Fruit fly (Drosophila melanogaster) whole organism: ENCODE results near the gene Cog7.

Experiments used
- CG8478 ChIP-seq: fragments of >200 bp; optimal IDR thresholded peaks from 2 replicates; lab custom pipeline; 2018; ENCODE audit warnings: inconsistent platforms
- Dll ChIP-seq: fragments of >200 bp; optimal IDR thresholded peaks from 2 replicates; lab custom pipeline; 2017
- EcR ChIP-seq, 2 experiments: fragments of >200 bp; optimal IDR thresholded peaks; 2 replicates each; lab custom pipeline; 2017; ENCODE audit warnings: missing biosample characterization in 2 of 2, missing genetic modification characterization in 2 of 2, missing genetic modification reagents in 2 of 2
- pan ChIP-seq: fragments of >200 bp; optimal IDR thresholded peaks from 2 replicates; lab custom pipeline; 2017
- psq ChIP-seq: fragments of >200 bp; optimal IDR thresholded peaks from 2 replicates; lab custom pipeline; 2017
- usp ChIP-seq: fragments of >200 bp; optimal IDR thresholded peaks from 2 replicates; lab custom pipeline; 2017; ENCODE audit warnings: missing biosample characterization, missing genetic modification characterization, mixed read lengths

- TF ChIP-seq psq (lab: Kevin White, UChicago) = no peak
- no peak for TF ChIP-seq Dll (lab: Kevin White, UChicago)
- TF ChIP-seq CG8478 = no peak
- no peak for TF ChIP-seq pan (lab: Kevin White, UChicago)
- TF ChIP-seq usp (GFP tag; lab: Kevin White, UChicago) = no peak
- no peak for TF ChIP-seq EcR (GFP tag; optimal IDR thresholded peaks at IDR 0.05; lab: Kevin White, UChicago)
Measured at dm6 chr3R:29981479-29981878, 48.6 kb upstream of the Cog7 start.
